In the genomic region with DNA sequence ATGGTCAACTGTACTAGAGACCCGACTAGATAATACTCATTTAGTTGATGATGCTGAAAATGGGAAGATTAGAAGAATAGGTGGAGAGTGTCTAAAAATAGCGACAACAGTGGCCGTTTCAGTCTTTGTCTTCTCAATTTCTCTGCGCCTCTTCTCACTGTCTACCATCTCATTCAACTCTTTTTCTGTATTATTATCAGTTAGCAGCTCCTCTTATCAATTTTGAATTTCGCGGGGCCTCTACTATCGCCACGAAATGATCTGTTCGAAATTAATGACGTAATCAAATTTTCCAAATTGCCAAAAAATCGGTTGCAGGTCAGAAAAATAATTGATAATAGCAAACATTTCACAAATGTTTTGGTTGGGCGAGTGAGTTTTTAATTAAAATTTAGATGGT, we compare ENCODE assay signal across 4 worm cellular contexts.
TF ChIP-seq lines count a peak whose summit lies in the region.

No protein-coding gene starts in this region.

TF ChIP-seq in whole organism, L1 larva, 84 proteins besides CTCF, POLR2A, EP300 and RAD21 (continued from another document):
- TF ChIP-seq ets-5 (GFP tag; IDR thresholded peaks at IDR 0.05; lab: Robert Waterston, UW), result no peak
- TF ChIP-seq ces-1 (GFP tag; optimal IDR thresholded peaks at IDR 0.05; lab: Kevin White, UChicago), result no peak
- TF ChIP-seq C16A3.4 (tag; optimal IDR thresholded peaks at IDR 0.05; lab: Kevin White, UChicago), result no peak
- TF ChIP-seq lin-35 (GFP tag; optimal IDR thresholded peaks at IDR 0.05; lab: Kevin White, UChicago), result peak in 1 of 2 experiments; percentile 51
- no peak for TF ChIP-seq grh-1 (GFP tag; IDR thresholded peaks at IDR 0.05; lab: Robert Waterston, UW)
- no peak for TF ChIP-seq isw-1 (GFP tag; IDR thresholded peaks at IDR 0.05; lab: Robert Waterston, UW)
- peak; percentile 91 for TF ChIP-seq pqm-1 (tag; optimal IDR thresholded peaks at IDR 0.05; lab: Kevin White, UChicago)
- no peak for TF ChIP-seq mab-9 (GFP tag; IDR thresholded peaks at IDR 0.05; lab: Robert Waterston, UW)
- peak; percentile 93 for TF ChIP-seq elt-2 (tag; optimal IDR thresholded peaks at IDR 0.05; lab: Kevin White, UChicago)
- TF ChIP-seq lin-39 (tag; optimal IDR thresholded peaks at IDR 0.05; lab: Kevin White, UChicago), result no peak
- no peak for TF ChIP-seq xbp-1 (tag; optimal IDR thresholded peaks at IDR 0.05; lab: Kevin White, UChicago)
- TF ChIP-seq nhr-77 (tag; optimal IDR thresholded peaks at IDR 0.05; lab: Kevin White, UChicago), result no peak
- no peak for TF ChIP-seq nhr-76 (tag; optimal IDR thresholded peaks at IDR 0.05; lab: Kevin White, UChicago)

TF ChIP-seq in whole organism, L2 larva, 48 proteins besides CTCF, POLR2A, EP300 and RAD21 (continued from another document):
- TF ChIP-seq mdl-1 (tag; optimal IDR thresholded peaks at IDR 0.05; lab: Kevin White, UChicago) (no peak), unc-39 (tag; optimal IDR thresholded peaks at IDR 0.05; lab: Kevin White, UChicago) (no peak), lin-13 (GFP tag; optimal IDR thresholded peaks at IDR 0.05; lab: Kevin White, UChicago) (no peak), sma-9 (GFP tag; optimal IDR thresholded peaks at IDR 0.05; lab: Kevin White, UChicago) (peak; percentile 57), sma-9 (tag; optimal IDR thresholded peaks at IDR 0.05; lab: Kevin White, UChicago) (no peak), aly-2 (tag; optimal IDR thresholded peaks at IDR 0.05; lab: Kevin White, UChicago) (no peak), ama-1 (optimal IDR thresholded peaks at IDR 0.05; lab: Kevin White, UChicago) (no peak)

TF ChIP-seq in whole organism, L4 larva, 104 proteins besides CTCF, POLR2A, EP300 and RAD21 (continued from another document):
- TF ChIP-seq lir-3 (tag; optimal IDR thresholded peaks at IDR 0.05; lab: Kevin White, UChicago) (no peak), lin-39 (tag; optimal IDR thresholded peaks at IDR 0.05; lab: Kevin White, UChicago) (no peak), mdl-1 (tag; optimal IDR thresholded peaks at IDR 0.05; lab: Kevin White, UChicago) (no peak), daf-19 (GFP tag; conservative IDR thresholded peaks at IDR 0.05; lab: Robert Waterston, UW) (no peak), dmd-9 (GFP tag; IDR thresholded peaks at IDR 0.05; lab: Robert Waterston, UW) (no peak), mxl-2 (GFP tag; conservative IDR thresholded peaks at IDR 0.05; lab: Robert Waterston, UW) (no peak), lin-1 (GFP tag; IDR thresholded peaks at IDR 0.05; lab: Robert Waterston, UW) (peak; percentile 61; the same call in 1 of the 2 replicates), dve-1 (tag; optimal IDR thresholded peaks at IDR 0.05; lab: Kevin White, UChicago; ENCODE audit: insufficient read depth) (peak; percentile 81), hlh-11 (tag; optimal IDR thresholded peaks at IDR 0.05; lab: Kevin White, UChicago) (peak; percentile 88), dpl-1 (GFP tag; optimal IDR thresholded peaks at IDR 0.05; lab: Kevin White, UChicago) (peak; percentile 7), daf-16 (GFP tag; optimal IDR thresholded peaks at IDR 0.05; lab: Kevin White, UChicago) (no peak), daf-16 (tag; optimal IDR thresholded peaks at IDR 0.05; lab: Kevin White, UChicago) (peak; percentile 74), hmg-1.1 (GFP tag; IDR thresholded peaks at IDR 0.05; lab: Robert Waterston, UW) (no peak), egl-27 (tag; optimal IDR thresholded peaks at IDR 0.05; lab: Kevin White, UChicago) (no peak), nhr-77 (tag; optimal IDR thresholded peaks at IDR 0.05; lab: Kevin White, UChicago) (peak; percentile 72), nhr-48 (tag; optimal IDR thresholded peaks at IDR 0.05; lab: Kevin White, UChicago) (peak; percentile 74), snpc-4 (tag; optimal IDR thresholded peaks at IDR 0.05; lab: Kevin White, UChicago) (no peak), php-3 (GFP tag; IDR thresholded peaks at IDR 0.05; lab: Robert Waterston, UW) (peak; percentile 87), aha-1 (tag; lab: Kevin White, UChicago) (peak; percentile 61), zag-1 (tag; optimal IDR thresholded peaks at IDR 0.05; lab: Kevin White, UChicago) (no peak), pqm-1 (tag; optimal IDR thresholded peaks at IDR 0.05; lab: Kevin White, UChicago) (peak; percentile 61), ama-1 (optimal IDR thresholded peaks at IDR 0.05; lab: Kevin White, UChicago) (no peak), ceh-28 (tag; optimal IDR thresholded peaks at IDR 0.05; lab: Kevin White, UChicago) (no peak)

TF ChIP-seq in whole organism, late embryonic, 69 proteins besides CTCF, POLR2A, EP300 and RAD21 (continued from another document):
- no peak for TF ChIP-seq hlh-13 (GFP tag; optimal IDR thresholded peaks at IDR 0.05; lab: Kevin White, UChicago)
- TF ChIP-seq pha-2 (tag; optimal IDR thresholded peaks at IDR 0.05; lab: Kevin White, UChicago), result no peak
- TF ChIP-seq dve-1 (tag; optimal IDR thresholded peaks at IDR 0.05; lab: Kevin White, UChicago), result peak; percentile 7
- no peak for TF ChIP-seq ttx-3 (tag; optimal IDR thresholded peaks at IDR 0.05; lab: Kevin White, UChicago)
- no peak for TF ChIP-seq nhr-232 (tag; optimal IDR thresholded peaks at IDR 0.05; lab: Kevin White, UChicago)
- no peak for TF ChIP-seq ceh-9 (tag; optimal IDR thresholded peaks at IDR 0.05; lab: Kevin White, UChicago)
- no peak for TF ChIP-seq K02D7.2 (tag; optimal IDR thresholded peaks at IDR 0.05; lab: Kevin White, UChicago)
- TF ChIP-seq hlh-6 (tag; optimal IDR thresholded peaks at IDR 0.05; lab: Kevin White, UChicago), result no peak
- TF ChIP-seq gmeb-2 (tag; optimal IDR thresholded peaks at IDR 0.05; lab: Kevin White, UChicago), result no peak
- TF ChIP-seq ceh-24 (tag; optimal IDR thresholded peaks at IDR 0.05; lab: Kevin White, UChicago), result no peak
